Worm (Caenorhabditis elegans) whole organism, dauer: Measurements from ENCODE around the gene F13H8.8.

Experiments
- unc-62 ChIP-seq: sonication (generic microtip); optimal IDR thresholded peaks from 2 replicates; lab custom pipeline; 2017; ENCODE audit warnings: missing biosample characterization, missing genetic modification reagents, missing genetic modification characterization

F13H8.8 gene

DNA sequence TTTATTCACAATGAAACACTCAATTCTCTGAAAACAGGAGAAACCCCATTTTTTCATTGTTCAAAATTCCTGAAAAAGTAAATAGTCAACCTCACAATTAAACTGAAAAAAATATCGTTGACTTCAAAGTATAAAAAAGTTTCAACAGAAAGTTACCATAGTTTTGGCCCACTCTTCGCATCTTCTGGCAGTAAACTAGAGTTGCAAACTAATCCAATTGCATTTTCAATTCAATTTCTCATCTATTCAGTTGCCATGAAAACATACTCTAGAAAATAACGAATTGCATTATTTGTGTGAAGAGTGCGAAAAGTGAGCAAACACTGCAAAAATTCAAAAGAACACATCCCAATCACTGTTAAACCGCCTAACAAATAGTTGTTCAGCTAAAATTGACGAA is 4.2 kb downstream of the F13H8.8 start, which contains the start of gene F13H8.3:
Gene F13H8.3 (plus strand): TSS at position 301 of the 400 bp plus-strand sequence.
- TF ChIP-seq unc-62 (GFP tag; lab: Kevin White, UChicago) = no peak

DNA sequence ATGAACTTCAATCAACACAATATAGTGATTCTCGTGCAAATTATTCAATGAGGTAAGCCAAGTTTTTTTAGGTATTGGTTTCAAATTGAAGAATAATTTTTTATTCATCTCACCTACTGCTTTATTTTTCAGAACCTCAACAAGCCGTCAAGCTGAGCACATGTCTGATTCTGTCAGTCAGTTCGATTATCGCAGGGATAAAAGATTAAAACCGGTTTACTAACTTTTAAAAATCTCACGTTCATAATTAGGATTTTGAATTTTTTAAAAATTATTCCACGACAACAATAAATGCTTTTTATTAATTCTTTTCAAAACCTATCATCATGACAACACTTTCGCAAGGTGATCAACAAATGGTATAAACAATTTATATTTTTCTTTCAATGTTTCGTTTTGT is 5.7 kb downstream of the F13H8.8 start, which contains the start of gene F13H8.12:
Gene F13H8.12 (plus strand): TSS at position 301 of the 400 bp plus-strand sequence.
- no peak for TF ChIP-seq unc-62 (GFP tag; lab: Kevin White, UChicago)

DNA sequence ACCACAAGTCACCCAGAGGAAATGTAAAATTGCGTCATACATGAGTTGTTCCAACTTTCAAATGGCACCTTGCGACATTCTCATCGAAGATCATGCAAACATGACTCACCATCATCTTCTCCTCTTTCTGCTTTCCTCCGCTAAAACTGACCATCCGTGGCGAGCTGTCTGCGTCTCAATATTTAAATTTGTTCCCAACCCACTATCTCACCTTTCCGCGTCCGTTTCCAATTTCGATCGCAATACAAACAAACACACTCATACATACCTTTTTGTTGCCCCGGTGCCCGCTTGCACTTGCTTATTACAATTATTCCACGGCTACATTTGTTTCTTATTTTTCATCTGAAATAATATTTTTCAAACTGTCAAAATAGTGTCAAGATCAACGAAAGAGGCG is 7.2 kb downstream of the F13H8.8 start, which contains the start of gene nmgp-1:
Gene nmgp-1 (plus strand): TSS at position 174 of the 400 bp plus-strand sequence.
- no peak for TF ChIP-seq unc-62 (GFP tag; lab: Kevin White, UChicago)

DNA sequence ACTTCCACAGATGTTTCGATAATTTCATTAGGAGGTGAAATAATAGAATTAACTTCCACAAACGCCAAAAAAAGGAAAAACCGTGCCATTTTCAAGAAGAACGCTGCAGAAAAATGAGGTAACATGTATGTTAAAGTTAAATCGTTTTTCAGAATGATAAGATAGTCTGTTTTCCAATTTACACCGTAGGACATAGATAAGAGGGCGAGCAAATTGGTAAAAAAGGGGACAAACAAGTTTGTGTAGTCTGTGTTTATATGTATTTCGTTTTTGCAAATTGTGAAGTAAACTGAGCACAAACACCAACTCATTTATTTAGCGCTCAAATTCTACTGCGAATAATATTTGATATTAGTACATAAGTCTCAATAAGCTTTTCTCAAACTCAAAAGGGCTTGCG is 8.0 kb downstream of the F13H8.8 start, which contains the start of gene F13H8.11:
Gene F13H8.11 (minus strand): TSS at position 155 of the 400 bp plus-strand sequence.
- no peak for TF ChIP-seq unc-62 (GFP tag; lab: Kevin White, UChicago)

DNA sequence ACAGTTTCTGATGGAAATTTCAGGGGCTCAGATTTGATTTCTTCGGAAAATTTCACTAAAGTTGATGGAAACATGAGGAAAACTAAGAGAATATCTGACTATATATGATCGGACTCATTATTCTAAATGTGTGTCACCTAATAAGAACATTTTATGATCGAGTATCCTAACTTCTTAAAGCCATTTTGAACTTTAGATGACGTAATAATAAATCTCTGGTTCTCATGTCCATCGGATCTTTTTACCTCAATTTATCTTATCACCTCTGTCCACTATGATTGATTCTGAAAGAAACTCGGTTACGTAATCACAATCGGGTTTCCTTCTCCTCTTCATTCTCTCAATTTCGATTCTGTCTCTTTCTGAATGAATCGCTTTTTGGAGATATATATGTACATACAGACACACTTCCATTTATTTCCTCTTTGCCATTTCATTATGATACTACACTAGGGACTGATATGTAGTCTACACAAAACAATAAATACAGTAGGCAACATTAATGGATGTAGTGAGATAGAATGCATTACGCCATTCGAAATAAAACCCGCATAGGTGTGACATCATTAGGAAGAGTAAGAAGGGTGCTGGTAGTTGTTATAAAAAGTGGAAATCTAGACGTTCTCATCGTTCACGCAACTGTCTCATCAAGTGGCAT is 10.5 kb downstream of the F13H8.8 start:
- no peak for TF ChIP-seq unc-62 (GFP tag; lab: Kevin White, UChicago)

DNA sequence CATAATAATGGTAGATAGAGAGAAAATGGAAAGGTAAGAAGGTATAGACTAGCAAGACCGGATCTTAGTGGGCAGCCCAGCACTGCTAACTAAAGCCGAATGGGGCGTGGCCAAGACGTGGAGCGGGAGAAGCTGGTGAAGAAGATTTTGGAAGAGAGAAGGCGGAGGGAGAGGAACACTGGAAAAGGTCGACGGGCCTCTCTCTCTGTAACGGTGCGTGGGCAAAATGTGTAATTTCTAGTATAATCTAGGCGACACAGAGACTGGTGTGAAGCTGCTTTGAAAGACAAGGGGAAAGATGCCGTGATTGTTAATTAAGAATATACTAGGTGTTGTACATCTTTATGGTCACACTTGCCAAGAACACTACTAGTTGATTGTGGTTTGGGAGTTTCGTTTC is 11.9 kb downstream of the F13H8.8 start, which contains the start of gene F13H8.5:
Gene F13H8.5 (minus strand): TSS at position 101 of the 400 bp plus-strand sequence.
- no peak for TF ChIP-seq unc-62 (GFP tag; lab: Kevin White, UChicago)

DNA sequence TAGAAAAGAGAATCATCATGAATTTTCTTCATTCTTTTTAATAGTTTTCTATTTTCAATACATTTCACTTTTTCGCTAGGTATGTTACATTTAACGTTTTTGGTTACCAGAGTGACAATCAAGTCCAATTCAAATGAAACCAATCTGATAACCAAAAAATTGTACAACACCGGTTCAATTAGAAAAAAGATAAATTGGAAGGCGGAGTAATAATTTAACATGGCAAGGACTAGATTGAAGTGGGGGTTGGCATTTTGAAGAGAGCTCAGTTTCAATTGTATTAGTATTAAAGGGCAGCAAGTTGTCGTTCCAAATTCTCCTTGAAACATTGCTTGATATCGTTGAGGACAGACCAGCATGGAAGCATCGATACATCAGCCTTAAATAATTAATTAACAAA is 15.2 kb downstream of the F13H8.8 start:
- TF ChIP-seq unc-62 (GFP tag; lab: Kevin White, UChicago) = no peak

DNA sequence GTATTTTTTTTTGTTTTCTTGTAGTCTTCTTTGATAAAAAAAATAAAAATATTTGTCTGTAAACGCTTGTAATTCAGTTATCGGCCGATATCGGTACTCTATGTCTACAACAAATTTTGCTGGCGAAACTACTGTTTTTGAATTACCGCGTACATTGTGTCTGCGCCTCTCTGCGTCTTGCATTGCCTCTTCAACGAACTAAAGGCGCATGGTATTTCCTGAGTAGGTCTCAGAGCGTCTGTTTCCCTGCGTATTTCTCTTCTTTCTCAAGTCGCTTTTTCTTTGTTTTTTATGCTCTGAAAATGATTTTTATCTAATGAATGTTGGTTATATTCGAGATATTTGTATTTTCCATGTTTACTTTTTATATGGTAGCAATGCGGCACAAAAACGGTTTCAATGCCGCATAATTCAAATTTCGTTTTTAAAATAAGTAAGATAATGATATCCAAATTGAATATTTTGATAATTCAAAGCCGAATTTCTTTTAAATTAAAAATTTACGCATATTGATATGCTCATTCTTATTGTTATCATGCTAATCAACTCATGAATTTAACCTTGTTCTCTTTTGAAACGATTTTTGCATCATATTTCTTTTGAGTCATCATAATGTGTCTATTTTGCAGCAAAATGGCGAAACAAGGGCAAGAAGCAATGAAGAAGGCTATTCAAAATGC is 17.0 kb downstream of the F13H8.8 start, which contains the start of gene phb-2:
Gene phb-2 (plus strand): TSS at position 630 of the 680 bp plus-strand sequence.
- TF ChIP-seq unc-62 (GFP tag; lab: Kevin White, UChicago) = no peak

DNA sequence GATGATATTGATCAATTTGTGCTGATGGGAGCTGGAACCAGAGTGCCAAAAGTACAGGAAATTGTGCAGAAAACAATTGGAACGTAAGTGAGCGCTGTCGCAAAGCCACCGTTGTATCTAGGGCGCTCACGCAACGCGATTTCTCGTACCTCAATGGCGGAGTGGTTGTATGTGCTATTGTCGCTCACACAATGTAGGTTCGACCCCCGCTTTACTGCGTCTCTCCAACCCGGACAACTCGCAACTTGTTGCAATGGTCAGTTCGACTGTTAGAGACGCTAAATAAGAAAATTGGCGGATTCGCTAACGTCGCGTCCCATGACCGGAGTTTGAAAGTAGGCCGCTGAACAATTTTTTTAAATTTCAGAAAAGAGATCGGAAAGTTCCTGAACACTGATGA is 19.4 kb downstream of the F13H8.8 start:
- TF ChIP-seq unc-62 (GFP tag; lab: Kevin White, UChicago) = no peak

DNA sequence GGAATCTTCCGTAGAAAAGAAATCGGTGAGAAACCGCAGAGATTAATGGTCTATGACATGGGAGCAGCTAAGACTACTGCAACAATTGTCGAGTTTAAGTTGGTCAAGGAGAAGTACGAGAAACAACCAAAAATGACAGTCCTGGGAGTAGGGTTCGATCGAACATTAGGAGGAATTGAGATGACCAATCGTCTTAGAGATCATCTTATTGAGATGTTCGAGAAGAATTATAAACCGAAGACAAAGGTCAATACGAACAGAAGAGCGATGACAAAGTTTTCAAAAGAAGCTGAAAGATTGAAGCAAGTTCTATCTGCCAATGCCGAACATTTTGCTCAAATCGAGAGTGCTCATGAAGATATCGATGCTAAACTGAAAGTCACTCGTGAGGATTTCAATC is 19.9 kb downstream of the F13H8.8 start:
- TF ChIP-seq unc-62 (GFP tag; lab: Kevin White, UChicago) = no peak

DNA sequence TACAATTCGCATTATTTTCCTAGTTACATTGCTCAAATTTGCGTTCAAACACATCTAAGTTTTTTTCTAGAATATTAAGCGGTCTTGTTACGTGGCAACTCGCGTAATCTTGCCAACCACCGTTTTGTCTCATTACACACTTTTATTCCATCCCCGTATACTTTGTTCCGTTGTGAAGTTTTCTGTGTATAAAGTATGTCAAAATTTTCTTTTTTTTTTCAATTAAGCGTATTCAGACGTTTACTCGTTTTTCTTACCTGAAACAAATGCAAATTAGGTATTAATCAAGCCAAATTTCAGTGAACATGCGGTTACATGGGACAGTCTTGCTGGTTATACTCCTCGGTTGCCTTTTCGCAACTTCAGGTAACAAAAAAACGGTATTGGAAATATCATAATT is 20.9 kb downstream of the F13H8.8 start, which contains the start of gene T24H7.2:
Gene T24H7.2 (plus strand): TSS at position 301 of the 400 bp plus-strand sequence.
- TF ChIP-seq unc-62 (GFP tag; lab: Kevin White, UChicago) = no peak

DNA sequence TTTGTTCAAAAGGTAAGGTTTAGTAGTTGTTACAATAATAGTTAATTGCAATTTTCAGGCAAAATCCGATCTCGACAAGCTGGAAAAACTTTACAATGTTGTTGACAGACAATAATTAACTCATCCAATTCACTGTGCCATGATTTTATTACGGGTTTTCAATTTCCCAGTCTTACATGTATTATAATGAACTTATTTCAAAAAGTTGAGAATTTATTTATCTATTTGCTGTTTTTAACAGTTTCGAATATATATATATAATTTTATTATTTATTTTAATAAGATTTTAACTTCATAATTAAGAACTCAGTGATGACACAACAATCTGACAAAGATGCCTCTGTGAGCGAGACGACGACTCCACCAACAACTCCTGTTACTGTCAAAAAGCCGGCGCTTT is 21.8 kb downstream of the F13H8.8 start, which contains the start of gene lelo-1:
Gene lelo-1 (plus strand): TSS at position 301 of the 400 bp plus-strand sequence.
- TF ChIP-seq unc-62 (GFP tag; lab: Kevin White, UChicago) = no peak

DNA sequence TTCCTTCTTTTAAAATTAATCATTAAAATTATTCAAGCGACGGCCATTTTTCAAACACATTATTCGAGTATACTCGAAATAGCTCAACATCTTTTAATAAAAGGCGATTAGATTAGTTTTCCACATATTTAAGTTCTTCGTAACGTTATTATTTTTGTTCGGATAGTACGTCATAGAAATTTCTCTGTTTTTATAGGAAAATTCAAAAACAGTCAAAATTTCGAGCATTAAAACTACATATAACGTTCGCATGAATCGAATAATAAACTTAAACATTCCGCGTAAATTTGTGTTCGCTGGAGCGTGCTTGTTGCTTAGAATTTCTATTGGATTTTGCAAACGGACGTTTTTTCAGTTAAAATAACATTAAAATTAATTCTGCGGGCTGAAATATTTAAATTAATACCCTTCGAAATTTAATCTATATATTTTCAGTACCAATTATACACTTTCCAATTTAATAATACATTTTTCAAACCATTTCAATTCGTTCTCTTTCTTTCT is 22.6 kb downstream of the F13H8.8 start, which contains the start of gene blos-4:
Gene blos-4 (plus strand): TSS at position 51 of the 504 bp plus-strand sequence.
- no peak for TF ChIP-seq unc-62 (GFP tag; lab: Kevin White, UChicago)

DNA sequence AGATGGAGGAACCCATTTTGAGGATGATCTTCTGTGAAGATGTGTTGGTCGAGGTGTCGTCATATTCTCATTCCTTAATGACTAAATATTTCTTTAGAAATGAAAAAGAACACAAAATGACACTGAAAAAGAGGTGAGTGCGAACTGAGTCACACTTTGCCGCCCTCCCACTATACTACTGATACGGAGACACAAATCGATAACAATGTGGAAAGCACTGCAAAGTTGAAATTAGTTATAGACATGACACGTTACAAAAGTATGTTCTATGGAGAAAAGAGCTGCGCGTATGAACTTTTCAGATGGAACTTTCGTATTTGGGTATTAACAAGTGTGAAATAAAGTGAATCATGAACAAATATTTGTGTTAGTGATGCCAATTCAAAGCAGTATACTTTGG is 23.7 kb downstream of the F13H8.8 start, which contains the start of gene tat-4:
Gene tat-4 (minus strand): TSS at position 117 of the 400 bp plus-strand sequence.
- no peak for TF ChIP-seq unc-62 (GFP tag; lab: Kevin White, UChicago)

DNA sequence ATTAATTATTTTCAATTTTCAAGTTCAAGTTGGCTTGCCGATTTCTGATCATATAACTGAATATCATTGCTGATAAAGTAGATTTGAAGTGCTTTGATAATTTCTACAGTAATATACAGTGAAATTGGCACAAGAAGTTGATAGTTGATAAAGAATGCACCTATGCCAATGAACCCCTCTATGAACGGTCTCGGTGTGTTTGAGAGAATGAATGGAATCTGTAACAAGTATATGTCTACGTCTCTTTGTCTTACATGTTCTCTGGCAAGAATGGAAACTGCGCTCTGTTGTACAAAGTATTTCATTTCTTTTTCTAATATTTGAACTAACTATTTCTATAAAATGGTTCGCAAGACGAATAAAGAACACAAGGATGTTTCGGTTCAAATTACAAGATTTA is 26.1 kb downstream of the F13H8.8 start, which contains the start of gene T24H7.8:
Gene T24H7.8 (plus strand): TSS at position 301 of the 400 bp plus-strand sequence.
- no peak for TF ChIP-seq unc-62 (GFP tag; lab: Kevin White, UChicago)
